Worm (Caenorhabditis elegans) whole organism, dauer: ENCODE data around the gene K10D11.6.

Experiments
- unc-62 ChIP-seq: sonication (generic microtip); optimal IDR thresholded peaks from 2 replicates; lab custom pipeline; 2017; ENCODE audit warnings: missing biosample characterization, missing genetic modification reagents, missing genetic modification characterization

K10D11.6 gene

DNA sequence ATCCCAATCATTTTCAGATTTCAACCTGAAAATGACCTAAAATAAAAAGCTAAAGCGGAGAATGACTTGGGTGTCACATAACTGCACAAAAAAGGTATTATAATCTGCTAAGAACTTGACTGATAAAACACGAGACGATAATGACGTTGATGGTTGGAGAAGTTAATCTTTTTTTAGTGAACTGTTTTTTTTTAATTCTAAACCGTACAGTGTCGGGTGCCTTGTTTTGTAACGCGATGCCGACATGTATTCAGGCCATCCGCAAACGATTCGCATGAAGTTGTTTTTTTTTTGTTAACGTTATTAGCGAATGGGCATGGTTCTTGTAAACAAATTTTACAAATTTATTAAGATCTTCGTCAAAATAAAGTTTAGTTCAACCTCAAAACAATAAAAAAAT, at the start of gene K10D11.6:
Gene K10D11.6, minus strand, starts transcription at position 101 of the 400 bp plus-strand sequence.
- TF ChIP-seq unc-62 (GFP tag; lab: Kevin White, UChicago), result no peak

ce11 chrIV:13038888-13039287, 49.6 kb upstream of the K10D11.6 start, which contains the start of gene F49E11.2:
Gene F49E11.2, minus strand, starts transcription at chrIV:13038988.
- TF ChIP-seq unc-62 (GFP tag; lab: Kevin White, UChicago), result no peak

DNA sequence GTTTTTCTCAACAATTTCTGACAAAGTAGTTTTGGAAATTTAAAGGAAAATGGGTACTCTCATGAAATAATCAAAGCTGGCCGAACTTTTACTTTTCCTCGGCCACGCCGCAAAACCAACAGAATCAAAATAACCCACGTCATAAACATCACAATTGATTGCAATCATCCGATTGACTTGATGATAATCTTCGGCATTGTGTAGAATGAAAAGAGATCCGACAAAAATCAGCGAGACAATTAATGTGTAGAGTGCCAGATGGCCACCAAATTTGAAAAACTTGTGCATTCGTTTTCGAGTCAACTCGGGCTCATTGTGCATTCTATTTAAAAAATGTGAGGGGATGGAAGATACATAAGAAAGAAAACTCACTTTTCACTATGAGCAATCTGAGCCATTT, 47.6 kb upstream of the K10D11.6 start:
- TF ChIP-seq unc-62 (GFP tag; lab: Kevin White, UChicago), result no peak

DNA sequence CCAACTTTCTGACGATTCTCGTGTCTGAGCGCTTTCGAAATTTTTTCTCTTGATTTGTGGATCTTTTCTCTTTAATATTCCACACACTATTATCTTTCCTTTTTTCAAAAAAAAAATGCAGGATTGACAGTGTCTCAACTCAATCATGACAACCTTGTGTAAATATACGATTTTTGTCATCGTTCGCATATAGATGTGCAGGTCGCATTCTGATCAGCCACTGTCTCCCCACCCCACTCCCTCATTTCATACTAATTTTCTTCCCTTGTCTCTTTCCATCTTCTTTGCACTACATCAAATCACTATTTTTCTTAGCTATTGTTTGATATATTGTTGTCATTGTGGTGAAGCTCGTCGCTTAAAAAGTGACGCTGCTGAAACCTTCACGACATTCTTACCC, 46.0 kb upstream of the K10D11.6 start:
- TF ChIP-seq unc-62 (GFP tag; lab: Kevin White, UChicago), result no peak

- TF ChIP-seq unc-62 (GFP tag; lab: Kevin White, UChicago), result no peak
These were observed 44.3 kb upstream of the K10D11.6 start for ce11 chrIV:13033516-13033915.

DNA sequence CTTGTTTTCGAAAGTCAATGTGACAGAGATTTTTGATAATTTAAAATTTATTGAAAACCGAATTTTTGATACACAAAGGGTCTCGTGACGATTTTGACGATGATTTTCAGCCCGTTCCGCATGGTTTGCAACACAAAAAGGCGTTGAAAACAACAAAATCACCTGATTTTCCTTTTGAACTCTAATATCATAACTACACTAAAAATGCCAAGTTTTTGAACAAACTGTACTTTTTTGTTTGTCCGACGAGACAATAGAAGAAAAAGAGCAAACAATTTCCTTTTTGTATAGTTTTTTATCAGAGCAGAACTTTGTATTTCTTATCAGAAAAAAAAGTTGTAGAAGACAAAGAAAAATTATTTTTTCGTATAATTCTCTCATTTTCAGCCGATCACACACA, 42.9 kb upstream of the K10D11.6 start:
- no peak for TF ChIP-seq unc-62 (GFP tag; lab: Kevin White, UChicago)

DNA sequence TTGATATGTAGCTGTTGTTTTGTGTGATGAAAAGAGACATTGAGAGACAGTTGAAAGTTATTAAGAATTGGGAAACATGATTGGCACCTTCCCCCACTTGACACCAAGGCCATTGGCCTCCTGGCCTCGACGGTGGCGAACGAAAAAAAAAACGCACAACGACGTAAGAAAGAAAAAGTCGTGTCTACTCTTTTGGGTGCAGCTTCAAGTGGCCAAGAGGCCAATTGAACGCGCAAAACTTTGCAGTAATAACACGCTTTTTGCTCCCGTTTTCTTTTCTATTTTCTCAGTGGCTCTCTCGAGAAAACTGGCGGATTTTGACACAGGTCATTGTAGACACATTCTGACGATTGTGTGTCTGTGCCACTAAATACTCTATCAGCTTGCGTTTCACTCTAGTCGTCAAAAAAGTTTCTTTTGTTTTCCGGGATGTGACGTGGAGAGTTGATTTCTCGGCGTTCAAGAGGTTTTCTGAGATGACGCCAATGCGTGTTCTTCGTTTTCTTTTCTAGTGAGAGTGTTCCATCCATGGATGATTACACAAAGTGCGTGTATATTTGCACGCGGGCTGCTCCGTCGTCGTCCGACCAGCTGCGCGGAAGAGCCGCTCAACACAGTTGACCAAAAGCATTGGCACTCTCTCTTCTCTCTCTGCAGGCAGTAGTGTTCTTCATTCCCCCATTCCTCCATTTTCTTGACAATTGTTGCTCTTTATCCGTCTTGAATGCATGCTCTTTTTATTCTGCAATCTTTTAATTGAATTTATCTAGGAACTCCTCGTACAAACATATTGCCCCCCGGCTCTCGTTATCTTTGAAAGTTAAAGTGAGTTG, 41.4 kb upstream of the K10D11.6 start:
- no peak for TF ChIP-seq unc-62 (GFP tag; lab: Kevin White, UChicago)

- no peak for TF ChIP-seq unc-62 (GFP tag; lab: Kevin White, UChicago)
These were observed 40.6 kb upstream of the K10D11.6 start for ce11 chrIV:13029674-13030466.

DNA sequence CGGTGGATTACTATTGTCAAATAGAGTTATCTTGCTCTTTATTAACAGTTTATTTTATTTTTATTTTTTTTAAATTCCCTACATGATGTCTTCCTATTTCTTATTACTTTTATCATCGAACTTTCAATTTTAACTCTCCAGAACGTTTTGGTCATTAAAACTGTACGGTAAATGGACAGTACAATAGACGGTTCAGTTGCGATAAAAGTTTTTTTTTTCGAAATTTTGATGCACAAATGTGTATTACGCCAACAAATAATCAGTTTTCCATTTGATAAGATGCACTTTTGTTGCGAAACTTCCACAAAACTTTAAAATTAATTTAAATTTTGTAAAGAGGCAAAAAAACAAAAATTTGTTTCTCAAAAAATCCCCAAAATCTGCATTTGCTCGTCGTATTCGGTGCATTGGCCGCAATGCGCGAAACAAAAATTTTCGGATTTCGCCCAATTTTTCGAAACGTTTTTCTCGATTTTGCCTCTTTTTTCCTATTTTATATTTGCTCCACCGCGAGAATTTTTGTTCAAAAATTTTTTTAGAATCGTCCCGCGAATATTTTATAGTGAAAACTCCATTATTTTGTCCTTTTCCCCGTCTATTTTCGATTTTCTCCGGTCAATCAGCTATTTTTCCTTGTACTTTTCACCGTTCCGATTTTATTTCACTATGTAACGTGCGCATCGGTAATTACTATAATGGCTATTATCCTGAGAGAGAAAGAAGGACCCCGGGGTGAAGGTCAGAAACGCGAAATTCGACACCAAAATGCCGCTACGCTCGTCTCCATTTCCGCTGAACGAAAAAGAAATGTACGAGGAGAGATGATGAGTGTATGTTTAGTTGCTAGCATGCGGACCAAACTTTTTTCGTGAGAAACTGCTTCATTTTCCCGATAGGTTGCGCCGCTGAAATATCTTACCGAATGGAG, 39.8 kb upstream of the K10D11.6 start:
- TF ChIP-seq unc-62 (GFP tag; lab: Kevin White, UChicago), result no peak

DNA sequence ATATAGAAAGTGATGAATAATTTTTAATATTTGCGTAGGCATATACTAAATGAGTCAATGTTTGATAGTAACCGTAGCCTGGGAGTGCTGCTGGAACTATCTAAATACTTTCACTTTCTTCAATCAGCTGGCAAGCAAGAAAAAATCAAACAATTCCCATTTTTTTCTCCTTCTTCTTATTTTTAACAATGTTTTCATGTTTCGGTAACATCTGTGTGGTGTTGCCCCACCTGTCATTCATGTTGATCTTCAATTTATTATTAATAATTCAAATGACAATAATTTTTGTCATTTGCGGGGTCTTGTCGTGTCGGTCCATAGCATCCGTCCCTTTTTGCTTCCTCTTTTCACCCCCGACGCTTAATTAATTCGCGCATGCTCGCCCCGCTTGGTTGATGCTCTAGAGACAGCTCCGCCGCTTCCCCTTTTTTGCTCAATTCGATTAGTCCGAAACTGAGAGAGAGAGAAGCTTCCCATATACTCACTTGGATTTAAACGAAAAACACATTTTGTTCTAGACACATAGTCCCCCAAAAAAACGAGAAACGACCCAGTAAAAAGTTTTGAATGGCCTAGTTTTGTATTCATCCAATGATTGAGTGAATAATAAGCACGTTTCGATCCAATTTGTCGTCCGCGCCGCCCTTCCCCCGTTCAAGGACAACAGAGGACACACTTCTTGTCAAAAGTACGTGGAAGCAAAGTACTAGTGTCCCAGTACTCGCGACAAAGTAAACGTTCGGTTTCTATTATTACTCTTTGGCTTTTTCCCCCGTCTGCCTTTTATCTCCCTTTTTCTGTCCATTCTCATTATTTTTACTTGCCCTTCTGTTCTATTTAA, 38.8 kb upstream of the K10D11.6 start:
- no peak for TF ChIP-seq unc-62 (GFP tag; lab: Kevin White, UChicago)

- no peak for TF ChIP-seq unc-62 (GFP tag; lab: Kevin White, UChicago)
These were observed 37.5 kb upstream of the K10D11.6 start for ce11 chrIV:13026762-13027161.

ce11 chrIV:13025853-13026343, 36.6 kb upstream of the K10D11.6 start:
- TF ChIP-seq unc-62 (GFP tag; lab: Kevin White, UChicago), result no peak

ce11 chrIV:13022892-13023291, 33.6 kb upstream of the K10D11.6 start:
- no peak for TF ChIP-seq unc-62 (GFP tag; lab: Kevin White, UChicago)

ce11 chrIV:13021006-13021405, 31.8 kb upstream of the K10D11.6 start:
- no peak for TF ChIP-seq unc-62 (GFP tag; lab: Kevin White, UChicago)
